Worm (Caenorhabditis elegans): ENCODE results near the gene abl-1.

- TF ChIP-seq nhr-11 (tag; optimal IDR thresholded peaks at IDR 0.05), result no peak
- TF ChIP-seq lir-3 (tag; optimal IDR thresholded peaks at IDR 0.05), result no peak
- TF ChIP-seq nhr-6 (tag; optimal IDR thresholded peaks at IDR 0.05), result no peak
- no peak for TF ChIP-seq lin-15B (tag; optimal IDR thresholded peaks at IDR 0.05)
- no peak for TF ChIP-seq set-16 (GFP tag; IDR thresholded peaks at IDR 0.05)
- no peak for TF ChIP-seq nhr-102 (tag; optimal IDR thresholded peaks at IDR 0.05)
- TF ChIP-seq unc-130 (GFP tag; optimal IDR thresholded peaks at IDR 0.05), result no peak
- no peak for TF ChIP-seq fkh-10 (GFP tag; optimal IDR thresholded peaks at IDR 0.05)
- TF ChIP-seq nhr-28 (tag; optimal IDR thresholded peaks at IDR 0.05), result no peak
- no peak for TF ChIP-seq unc-62 (GFP tag; optimal IDR thresholded peaks at IDR 0.05 in 1 of 2)
- TF ChIP-seq unc-62 (tag; optimal IDR thresholded peaks at IDR 0.05), result no peak
- no peak for TF ChIP-seq daf-12 (tag; optimal IDR thresholded peaks at IDR 0.05)
- no peak for TF ChIP-seq hif-1 (tag; optimal IDR thresholded peaks at IDR 0.05)
- TF ChIP-seq jun-1 (tag; optimal IDR thresholded peaks at IDR 0.05), result no peak
- no peak for TF ChIP-seq zag-1 (tag; optimal IDR thresholded peaks at IDR 0.05)
Measured at ce11 chrX:10670198-10670597, 46.2 kb upstream of the abl-1 start.

Data from whole organism, L4 larva.